Worm (Caenorhabditis elegans) whole organism, L1 larva: ENCODE results near the gene W08F4.13.
A peak's percentile ranks its signal among the peaks of the same experiment; 100 is the strongest.

Source experiments
- C16A3.4 ChIP-seq: fragments of 150-350 bp; optimal IDR thresholded peaks from 2 replicates; lab custom pipeline; 2014; ENCODE audit warnings: missing biosample characterization, missing genetic modification characterization
- Y116A8C.19 ChIP-seq: sonication (generic microtip); optimal IDR thresholded peaks from 2 replicates; lab custom pipeline; 2016; ENCODE audit warnings: missing compliant biosample characterization, missing genetic modification characterization, borderline replicate concordance
- aha-1 ChIP-seq: fragments of 150-350 bp; optimal IDR thresholded peaks from 2 replicates; lab custom pipeline; 2014; ENCODE audit warnings: missing biosample characterization, missing genetic modification characterization
- alr-1 ChIP-seq: fragments of 200-800 bp; sonication (Bioruptor generic); optimal IDR thresholded peaks from 2 replicates; lab custom pipeline; 2018; ENCODE audit warnings: borderline replicate concordance, mild to moderate bottlenecking, missing genetic modification characterization, missing compliant biosample characterization
- aly-2 ChIP-seq: fragments of 150-350 bp; optimal IDR thresholded peaks from 2 replicates; lab custom pipeline; 2014; ENCODE audit warnings: missing biosample characterization, missing genetic modification characterization
- blmp-1 ChIP-seq: fragments of 150-350 bp; optimal IDR thresholded peaks from 2 replicates; lab custom pipeline; 2014; ENCODE audit warnings: missing biosample characterization, missing genetic modification characterization
- ceh-8 ChIP-seq: fragments of 200-800 bp; sonication (Bioruptor generic); optimal IDR thresholded peaks from 2 replicates; lab custom pipeline; 2018; ENCODE audit warnings: mild to moderate bottlenecking, missing genetic modification characterization, moderate library complexity, missing compliant biosample characterization
- ces-1 ChIP-seq: fragments of 150-350 bp; optimal IDR thresholded peaks from 2 replicates; lab custom pipeline; 2014; ENCODE audit warnings: missing biosample characterization, missing genetic modification reagents, missing genetic modification characterization
- efl-1 ChIP-seq, 4 experiments: fragments of 150-350 bp; optimal IDR thresholded peaks in 3 of 4; peaks in 1 of 4; 1 replicate in 1 of 4; 2 replicates in 3 of 4; lab custom pipeline; 2014; ENCODE audit warnings: missing biosample characterization in 2 of 4, missing genetic modification characterization in 2 of 4, missing genetic modification reagents in 2 of 4
- elt-2 ChIP-seq: sonication (generic microtip); optimal IDR thresholded peaks from 2 replicates; lab custom pipeline; 2016; ENCODE audit warnings: missing genetic modification characterization, mild to moderate bottlenecking, inconsistent platforms, missing compliant biosample characterization, missing genetic modification reagents
- elt-3 ChIP-seq, 6 experiments: fragments of 150-350 bp in 1 of 6; sonication (generic microtip); optimal IDR thresholded peaks; 2 replicates each; lab custom pipeline; 2017 to 2018; ENCODE audit warnings: missing biosample characterization in 6 of 6, missing genetic modification characterization in 6 of 6, inconsistent platforms in 1 of 6
- fkh-10 ChIP-seq: sonication (generic microtip); optimal IDR thresholded peaks from 2 replicates; lab custom pipeline; 2017; ENCODE audit warnings: missing biosample characterization, missing genetic modification reagents, missing genetic modification characterization
- fos-1 ChIP-seq: fragments of 150-350 bp; optimal IDR thresholded peaks from 2 replicates; lab custom pipeline; 2014; ENCODE audit warnings: missing biosample characterization, missing genetic modification characterization
- hlh-17 ChIP-seq: fragments of 200-800 bp; sonication (Bioruptor generic); optimal IDR thresholded peaks from 2 replicates; lab custom pipeline; 2018; ENCODE audit warnings: missing genetic modification characterization, mild to moderate bottlenecking, missing compliant biosample characterization, moderate library complexity, borderline replicate concordance
- isw-1 ChIP-seq: fragments of 200-800 bp; sonication (Bioruptor generic); IDR thresholded peaks from 2 replicates; pipeline ENCODE4 v1.3.6; 2022; ENCODE audit warnings: missing genetic modification characterization, missing compliant biosample characterization
- lin-15B ChIP-seq: fragments of 150-350 bp; sonication (generic microtip); optimal IDR thresholded peaks from 3 replicates; lab custom pipeline; 2014; ENCODE audit warnings: missing biosample characterization, missing genetic modification characterization
- lin-39 ChIP-seq: fragments of 150-350 bp; optimal IDR thresholded peaks from 2 replicates; lab custom pipeline; 2014; ENCODE audit warnings: missing biosample characterization, missing genetic modification reagents, missing genetic modification characterization
- nhr-84 ChIP-seq: sonication (generic microtip); optimal IDR thresholded peaks from 2 replicates; lab custom pipeline; 2017; ENCODE audit warnings: missing biosample characterization, missing genetic modification characterization
- nhr-85 ChIP-seq: sonication (generic microtip); peaks from one replicate; lab custom pipeline; 2016; ENCODE audit warnings: missing genetic modification characterization, inconsistent platforms, missing compliant biosample characterization
- pax-3 ChIP-seq: fragments of 200-800 bp; sonication (Bioruptor generic); optimal IDR thresholded peaks from 2 replicates; lab custom pipeline; 2018; ENCODE audit warnings: mild to moderate bottlenecking, missing genetic modification characterization, moderate library complexity, missing compliant biosample characterization
- pqm-1 ChIP-seq: sonication (generic microtip); optimal IDR thresholded peaks from 3 replicates; lab custom pipeline; 2017; ENCODE audit warnings: missing biosample characterization, missing genetic modification characterization
- skn-1 ChIP-seq: fragments of 150-350 bp; optimal IDR thresholded peaks from 2 replicates; lab custom pipeline; 2014; ENCODE audit warnings: missing biosample characterization, missing genetic modification characterization
- sptf-1 ChIP-seq: fragments of 150-350 bp; optimal IDR thresholded peaks from 2 replicates; lab custom pipeline; 2014; ENCODE audit warnings: missing biosample characterization, missing genetic modification characterization
- tbx-2 ChIP-seq: sonication (generic microtip); optimal IDR thresholded peaks from 2 replicates; lab custom pipeline; 2016; ENCODE audit warnings: missing genetic modification characterization, missing compliant biosample characterization
- unc-30 ChIP-seq: sonication (generic microtip); optimal IDR thresholded peaks from 2 replicates; lab custom pipeline; 2017; ENCODE audit warnings: missing biosample characterization, missing genetic modification characterization
- unc-62 ChIP-seq: fragments of 150-350 bp; optimal IDR thresholded peaks from 2 replicates; lab custom pipeline; 2014; ENCODE audit warnings: missing biosample characterization, missing genetic modification reagents, missing genetic modification characterization
- unc-98 ChIP-seq: fragments of 200-800 bp; sonication (Bioruptor generic); IDR thresholded peaks from 2 replicates; pipeline ENCODE4 v1.3.6; 2022; ENCODE audit warnings: missing genetic modification characterization, missing compliant biosample characterization
- vab-15 ChIP-seq: sonication (generic microtip); optimal IDR thresholded peaks from 2 replicates; lab custom pipeline; 2017; ENCODE audit warnings: missing genotype, mild to moderate bottlenecking, missing genetic modification characterization, missing compliant biosample characterization
- zag-1 ChIP-seq: fragments of 150-350 bp; optimal IDR thresholded peaks from 2 replicates; lab custom pipeline; 2014; ENCODE audit warnings: missing biosample characterization, missing genetic modification characterization
- zip-4 ChIP-seq: fragments of 200-800 bp; sonication (Bioruptor generic); optimal IDR thresholded peaks from 2 replicates; lab custom pipeline; 2018; ENCODE audit warnings: mild to moderate bottlenecking, missing genetic modification characterization, moderate library complexity, missing compliant biosample characterization
- ztf-4 ChIP-seq: fragments of 150-350 bp; optimal IDR thresholded peaks from 2 replicates; lab custom pipeline; 2014; ENCODE audit warnings: missing biosample characterization, missing genetic modification characterization

W08F4.13 gene

DNA sequence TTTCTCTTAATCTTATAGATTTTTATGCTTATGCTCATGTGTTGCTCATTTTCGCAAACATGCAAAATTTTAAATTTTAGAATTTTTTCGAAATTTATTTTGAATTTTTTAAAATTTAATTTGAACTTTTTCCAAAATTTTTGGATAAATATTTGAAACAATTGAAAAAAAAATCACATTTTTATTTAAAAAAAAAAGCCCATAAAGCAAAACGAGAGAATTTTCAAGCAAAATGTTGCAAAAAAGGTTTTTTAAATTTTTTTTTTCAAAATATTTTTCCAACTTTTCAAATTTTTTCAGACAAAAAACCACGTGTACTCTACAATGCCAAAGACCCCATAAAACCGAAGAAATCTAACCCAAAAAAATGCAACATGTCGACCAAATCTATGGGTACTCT is 28.4 kb upstream of the W08F4.13 start, which contains the start of the genes C09E8.1 and C09E8.6 (continued):
- TF ChIP-seq elt-2 (tag; lab: Kevin White, UChicago) (no peak), isw-1 (no peak), vab-15 (tag; lab: Kevin White, UChicago) (no peak), zip-4 (GFP tag; lab: Kevin White, UChicago) (no peak), hlh-17 (no peak), fkh-10 (GFP tag; lab: Kevin White, UChicago) (no peak), alr-1 (tag; lab: Kevin White, UChicago) (no peak)

ce11 chrII:568776-569175 is 15.8 kb upstream of the W08F4.13 start, which contains the start of gene W08F4.5:
Gene W08F4.5 (minus strand): TSS chrII:568876.
- TF ChIP-seq ces-1 (GFP tag; lab: Kevin White, UChicago) (no peak), skn-1 (no peak), fos-1 (tag; lab: Kevin White, UChicago) (no peak), unc-62 (GFP tag; lab: Kevin White, UChicago) (no peak), tbx-2 (tag; lab: Kevin White, UChicago) (no peak), elt-3 (tag; optimal IDR thresholded peaks at IDR 0.05; lab: Kevin White, UChicago) (no peak), sptf-1 (tag; lab: Kevin White, UChicago) (no peak), pqm-1 (tag; lab: Kevin White, UChicago) (no peak), ceh-8 (no peak), lin-15B (tag; lab: Kevin White, UChicago) (no peak), nhr-84 (tag; lab: Kevin White, UChicago) (no peak), lin-39 (tag; lab: Kevin White, UChicago) (no peak), Y116A8C.19 (tag; lab: Kevin White, UChicago) (no peak)

DNA sequence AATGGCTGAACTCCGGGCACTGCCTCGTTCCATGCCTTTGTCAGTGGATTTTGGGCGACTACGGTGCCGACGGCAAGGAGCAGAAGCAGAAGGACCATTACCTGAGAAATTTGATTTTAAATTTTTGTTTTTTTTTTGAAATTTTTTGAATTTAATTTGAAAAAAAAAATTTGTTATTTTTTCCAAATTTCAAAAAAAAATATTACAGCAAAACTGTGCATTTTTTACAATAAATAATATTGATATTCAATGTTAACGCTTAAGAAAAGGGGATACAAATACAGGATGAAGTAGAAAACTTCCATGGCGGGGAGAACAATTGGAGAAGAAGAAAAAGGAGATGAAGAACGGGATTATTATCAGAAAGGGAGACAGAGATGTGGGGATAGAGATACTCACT is 12.6 kb upstream of the W08F4.13 start, which contains the start of gene mlt-8:
mlt-8 (minus strand) TSS at position 101 of the 400 bp plus-strand sequence.
- TF ChIP-seq blmp-1 (tag; lab: Kevin White, UChicago): peak; percentile 17
- TF ChIP-seq unc-98: no peak
- no peak for TF ChIP-seq pqm-1 (tag; lab: Kevin White, UChicago)
- no peak for TF ChIP-seq skn-1
- TF ChIP-seq isw-1: no peak

DNA sequence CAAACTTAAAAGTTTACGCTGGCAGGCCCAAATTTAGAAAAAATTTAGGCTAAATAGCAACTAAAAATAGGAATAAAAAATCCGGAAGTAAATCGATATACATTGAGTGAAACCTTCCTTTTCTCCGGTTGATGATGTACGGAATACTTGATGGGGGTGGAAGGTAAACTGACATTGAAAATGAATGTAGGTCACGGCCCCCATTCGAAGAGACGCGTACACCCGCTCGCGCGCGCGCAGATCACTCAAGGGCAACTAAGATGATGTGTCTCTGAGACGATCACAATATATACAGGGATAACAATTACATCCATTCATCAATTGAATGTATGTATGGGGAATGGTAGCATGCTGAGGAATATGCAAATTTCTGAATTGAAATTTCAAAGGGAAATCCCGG is 10.5 kb upstream of the W08F4.13 start:
- no peak for TF ChIP-seq unc-30 (tag; lab: Kevin White, UChicago)
- no peak for TF ChIP-seq ztf-4 (tag; lab: Kevin White, UChicago)
- peak; percentile 81 for TF ChIP-seq nhr-85 (tag; lab: Kevin White, UChicago)
- no peak for TF ChIP-seq pax-3
- peak; percentile 90 for TF ChIP-seq blmp-1 (tag; lab: Kevin White, UChicago)
- TF ChIP-seq fkh-10 (GFP tag; lab: Kevin White, UChicago): no peak

DNA sequence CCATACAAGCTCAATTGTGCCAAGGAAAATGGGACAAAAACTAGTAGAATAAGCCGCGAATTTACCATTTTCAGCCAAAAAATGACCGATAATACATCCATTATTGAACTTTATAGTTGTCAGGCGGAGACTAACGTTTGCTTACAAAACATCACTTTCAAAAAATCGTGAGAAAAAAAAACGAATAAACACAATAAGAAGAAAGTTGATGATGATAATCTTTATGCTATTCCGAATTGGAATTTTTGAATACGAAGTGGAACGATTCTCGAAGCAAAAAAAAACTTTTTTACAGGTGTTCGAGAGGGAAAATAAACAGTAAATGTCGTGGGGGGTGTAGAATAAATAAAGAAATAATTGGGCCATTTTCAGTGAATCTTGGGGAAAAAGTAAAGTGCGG is 7.0 kb upstream of the W08F4.13 start, which contains the start of gene W08F4.7:
W08F4.7 (minus strand) TSS at position 101 of the 400 bp plus-strand sequence.
- TF ChIP-seq C16A3.4 (tag; lab: Kevin White, UChicago) (no peak), zag-1 (no peak), aly-2 (tag; lab: Kevin White, UChicago) (no peak), nhr-85 (tag; lab: Kevin White, UChicago) (peak; percentile 8)

DNA sequence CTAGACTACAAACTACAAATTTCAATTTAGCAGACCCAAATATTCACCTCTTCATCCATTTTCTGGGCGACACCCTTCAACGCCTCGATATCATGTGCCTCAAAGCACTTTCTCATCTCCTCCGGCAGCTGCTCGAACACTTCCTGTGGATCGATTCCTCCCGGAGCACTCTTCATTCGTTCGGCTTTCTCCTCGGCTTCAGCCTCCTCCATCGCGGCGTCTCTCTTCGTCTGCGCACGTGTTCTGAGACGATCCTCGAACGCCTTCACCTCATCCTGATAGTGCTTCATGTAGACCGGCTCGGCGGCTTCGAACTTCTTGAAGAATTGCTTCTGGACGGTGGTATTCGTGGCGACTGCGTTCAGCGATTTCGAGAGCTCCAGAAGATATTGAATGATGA is 5.8 kb upstream of the W08F4.13 start:
- TF ChIP-seq efl-1 (optimal IDR thresholded peaks at IDR 0.05; lab: Kevin White, UChicago): no peak
- TF ChIP-seq efl-1 (GFP tag; optimal IDR thresholded peaks at IDR 0.05 in 1 of 2; lab: Kevin White, UChicago): peak in 1 of 2 experiments; percentile 89
- TF ChIP-seq aha-1 (tag; lab: Kevin White, UChicago): no peak
- TF ChIP-seq, all 84 proteins: peak for 1
